Fruit fly (Drosophila melanogaster) whole organism, pupa: ENCODE measurements around the gene RecQ4.

Experiments used
- CG10348 ChIP-seq: fragments of 200-800 bp; sonication (Bioruptor generic); IDR thresholded peaks from 2 replicates; pipeline ENCODE4 v1.3.6; 2022; ENCODE audit warnings: missing biosample characterization, missing genetic modification characterization
- CG12605 ChIP-seq: fragments of 200-800 bp; sonication (Bioruptor generic); IDR thresholded peaks from 2 replicates; pipeline ENCODE4 v1.3.6; 2022; ENCODE audit warnings: missing biosample characterization, missing genetic modification characterization
- CG13204 ChIP-seq: fragments of 200-800 bp; sonication (Bioruptor generic); optimal IDR thresholded peaks from 2 replicates; lab custom pipeline; 2018; ENCODE audit warnings: missing biosample characterization, mild to moderate bottlenecking, missing genetic modification characterization, moderate library complexity
- CG14655 ChIP-seq: fragments of 200-800 bp; sonication (Bioruptor generic); optimal IDR thresholded peaks from 3 replicates; lab custom pipeline; 2017; ENCODE audit warnings: mild to moderate bottlenecking, missing biosample characterization, missing genetic modification reagents, missing genetic modification characterization
- CG15710 ChIP-seq: fragments of 200-800 bp; sonication (Bioruptor generic); optimal IDR thresholded peaks from 2 replicates; lab custom pipeline; 2018; ENCODE audit warnings: missing biosample characterization, mild to moderate bottlenecking, missing genetic modification characterization, moderate library complexity
- CG17806 ChIP-seq: fragments of 200-800 bp; sonication (Bioruptor generic); optimal IDR thresholded peaks from 2 replicates; lab custom pipeline; 2018; ENCODE audit warnings: missing biosample characterization, mild to moderate bottlenecking, missing genetic modification characterization, moderate library complexity
- CG32121 ChIP-seq: fragments of 200-800 bp; sonication (Bioruptor generic); IDR thresholded peaks from 2 replicates; pipeline ENCODE4 v1.3.6; 2022; ENCODE audit warnings: missing biosample characterization, missing genetic modification characterization
- CG34367 ChIP-seq: fragments of 200-800 bp; sonication (Bioruptor generic); optimal IDR thresholded peaks from 2 replicates; lab custom pipeline; 2018; ENCODE audit warnings: missing biosample characterization, mild to moderate bottlenecking, missing genetic modification characterization
- CG4496 ChIP-seq: fragments of 200-800 bp; sonication (Bioruptor generic); IDR thresholded peaks from 3 replicates; pipeline ENCODE4 v1.3.6; 2022; ENCODE audit warnings: missing biosample characterization, missing genetic modification characterization
- CG8159 ChIP-seq: fragments of 200-800 bp; sonication (Bioruptor generic); optimal IDR thresholded peaks from 3 replicates; lab custom pipeline; 2018; ENCODE audit warnings: missing biosample characterization, mild to moderate bottlenecking, missing genetic modification characterization, moderate library complexity
- CG8301 ChIP-seq: fragments of 200-800 bp; sonication (Bioruptor generic); optimal IDR thresholded peaks from 2 replicates; lab custom pipeline; 2018; ENCODE audit warnings: missing biosample characterization, mild to moderate bottlenecking, missing genetic modification characterization
- CG9948 ChIP-seq: fragments of 200-800 bp; sonication (Bioruptor generic); optimal IDR thresholded peaks from 2 replicates; lab custom pipeline; 2018; ENCODE audit warnings: missing biosample characterization, mild to moderate bottlenecking, missing genetic modification characterization, moderate library complexity
- D1 ChIP-seq: fragments of 200-800 bp; sonication (Bioruptor generic); optimal IDR thresholded peaks from 2 replicates; lab custom pipeline; 2018; ENCODE audit warnings: missing biosample characterization, mild to moderate bottlenecking, missing genetic modification characterization, moderate library complexity
- EcR ChIP-seq: fragments of 200-800 bp; sonication (Bioruptor generic); optimal IDR thresholded peaks from 3 replicates; lab custom pipeline; 2019; ENCODE audit warnings: missing biosample characterization, missing genetic modification characterization, mild to moderate bottlenecking, moderate library complexity, missing genetic modification reagents
- Ets98B ChIP-seq: fragments of 200-800 bp; sonication (Bioruptor generic); IDR thresholded peaks from 2 replicates; pipeline ENCODE4 v1.3.6; 2022; ENCODE audit warnings: missing biosample characterization, missing genetic modification characterization
- Pif1A ChIP-seq: fragments of 200-800 bp; sonication (Bioruptor generic); optimal IDR thresholded peaks from 3 replicates; lab custom pipeline; 2016; ENCODE audit warnings: missing biosample characterization, missing genetic modification characterization
- Pif1B ChIP-seq: fragments of 200-800 bp; sonication (Bioruptor generic); optimal IDR thresholded peaks from 3 replicates; lab custom pipeline; 2016; ENCODE audit warnings: missing biosample characterization, missing genetic modification characterization
- Snoo ChIP-seq: fragments of 200-800 bp; sonication (Bioruptor generic); optimal IDR thresholded peaks from 3 replicates; lab custom pipeline; 2017; ENCODE audit warnings: missing biosample characterization, mild to moderate bottlenecking, missing genetic modification characterization, inconsistent platforms
- fd96Ca ChIP-seq: fragments of 200-800 bp; sonication (Bioruptor generic); IDR thresholded peaks from 3 replicates; pipeline ENCODE4 v1.3.6; 2022; ENCODE audit warnings: missing biosample characterization, missing genetic modification characterization
- gl ChIP-seq: fragments of 200-800 bp; sonication (Bioruptor generic); optimal IDR thresholded peaks from 2 replicates; lab custom pipeline; 2018; ENCODE audit warnings: missing biosample characterization, mild to moderate bottlenecking, missing genetic modification characterization
- rn ChIP-seq: fragments of 200-800 bp; sonication (Bioruptor generic); IDR thresholded peaks from 2 replicates; pipeline ENCODE4 v1.3.6; 2022; ENCODE audit warnings: missing biosample characterization, missing genetic modification characterization

RecQ4 gene

DNA sequence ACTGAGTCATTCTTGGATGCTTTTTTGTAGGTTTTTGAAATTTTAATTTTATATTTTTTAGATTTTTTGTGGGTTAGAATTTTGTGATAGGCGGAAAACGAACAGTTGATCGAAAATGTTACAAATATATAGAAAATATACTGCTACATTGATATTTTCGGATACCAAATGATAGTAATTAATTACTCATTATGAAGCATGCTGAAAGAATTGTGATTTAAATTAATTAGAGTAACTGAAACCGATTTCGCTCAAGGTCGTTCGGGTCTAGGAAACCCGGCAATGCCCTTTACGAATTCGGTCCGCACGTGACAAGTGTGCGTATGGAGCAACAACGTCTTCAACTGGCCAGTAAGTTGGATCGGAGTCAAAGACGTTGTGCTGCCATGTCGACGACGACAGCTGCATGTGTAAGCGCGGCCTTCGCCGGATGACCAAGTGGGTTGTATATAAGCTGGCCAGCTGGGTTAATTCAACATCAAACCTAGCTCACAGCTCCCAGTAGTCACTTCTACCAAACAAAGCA is 26.6 kb upstream of the RecQ4 start, which contains the start of the genes CG7366 and CG13679:
CG7366 (minus strand) TSS at position 101 of the 526 bp plus-strand sequence.
CG13679 (plus strand) TSS at position 476 of the 526 bp plus-strand sequence.
- TF ChIP-seq Pif1B (GFP tag; lab: Kevin White, UChicago): no peak
- no peak for TF ChIP-seq CG8301 (tag; lab: Kevin White, UChicago)
- TF ChIP-seq rn (GFP tag; lab: Robert Waterston, UW): no peak
- no peak for TF ChIP-seq fd96Ca (GFP tag; lab: Robert Waterston, UW)
- TF ChIP-seq EcR (GFP tag; lab: Kevin White, UChicago): no peak
- TF ChIP-seq D1 (tag; lab: Kevin White, UChicago): no peak
- TF ChIP-seq CG13204 (GFP tag; lab: Kevin White, UChicago): no peak
- no peak for TF ChIP-seq CG17806
- no peak for TF ChIP-seq CG10348
- no peak for TF ChIP-seq CG9948
- no peak for TF ChIP-seq Pif1A (GFP tag; lab: Kevin White, UChicago)
- TF ChIP-seq CG14655 (GFP tag; lab: Kevin White, UChicago): no peak
- TF ChIP-seq Ets98B (GFP tag; lab: Robert Waterston, UW): no peak
- TF ChIP-seq CG15710 (tag; lab: Kevin White, UChicago): no peak
- TF ChIP-seq CG4496 (GFP tag; lab: Robert Waterston, UW): no peak
- TF ChIP-seq, all 21 proteins: peak for 0

dm6 chr3L:8197779-8198279 is 22.1 kb upstream of the RecQ4 start, which contains the start of the genes UbcE2M and Dhps:
Gene UbcE2M (minus strand): TSS chr3L:8197987.
Gene Dhps (plus strand): TSS chr3L:8198207.
- TF ChIP-seq Pif1A (GFP tag; lab: Kevin White, UChicago): no peak
- 0 out of 2 replicates have a peak, but pooled peaks have one; percentile 30 for TF ChIP-seq CG10348
- TF ChIP-seq Ets98B (GFP tag; lab: Robert Waterston, UW): peak; percentile 53
- no peak for TF ChIP-seq Pif1B (GFP tag; lab: Kevin White, UChicago)
- peak; percentile 69 for TF ChIP-seq Snoo (tag; lab: Kevin White, UChicago)
- TF ChIP-seq gl: no peak
- no peak for TF ChIP-seq D1 (tag; lab: Kevin White, UChicago)
- peak; percentile 79 for TF ChIP-seq CG15710 (tag; lab: Kevin White, UChicago)
- no peak for TF ChIP-seq CG14655 (GFP tag; lab: Kevin White, UChicago)
- TF ChIP-seq fd96Ca (GFP tag; lab: Robert Waterston, UW): peak; percentile 67
- TF ChIP-seq CG17806: peak; percentile 69
- peak; percentile 68 for TF ChIP-seq CG9948
- TF ChIP-seq CG4496 (GFP tag; lab: Robert Waterston, UW): peak; percentile 67; the same call in 2 of the 3 replicates
- TF ChIP-seq CG13204 (GFP tag; lab: Kevin White, UChicago): no peak
- no peak for TF ChIP-seq CG12605
- TF ChIP-seq, all 21 proteins: peak for 8

dm6 chr3L:8193016-8193415 is 17.2 kb upstream of the RecQ4 start, which contains the start of gene CG7387:
Gene CG7387 (minus strand): TSS chr3L:8193116.
- no peak for TF ChIP-seq CG17806
- no peak for TF ChIP-seq fd96Ca (GFP tag; lab: Robert Waterston, UW)
- TF ChIP-seq rn (GFP tag; lab: Robert Waterston, UW): no peak
- TF ChIP-seq gl: no peak
- TF ChIP-seq Pif1B (GFP tag; lab: Kevin White, UChicago): no peak
- no peak for TF ChIP-seq CG10348
- TF ChIP-seq CG4496 (GFP tag; lab: Robert Waterston, UW): no peak
- no peak for TF ChIP-seq EcR (GFP tag; lab: Kevin White, UChicago)
- no peak for TF ChIP-seq CG8159
- TF ChIP-seq Snoo (tag; lab: Kevin White, UChicago): no peak
- TF ChIP-seq CG34367 (tag; lab: Kevin White, UChicago): no peak

DNA sequence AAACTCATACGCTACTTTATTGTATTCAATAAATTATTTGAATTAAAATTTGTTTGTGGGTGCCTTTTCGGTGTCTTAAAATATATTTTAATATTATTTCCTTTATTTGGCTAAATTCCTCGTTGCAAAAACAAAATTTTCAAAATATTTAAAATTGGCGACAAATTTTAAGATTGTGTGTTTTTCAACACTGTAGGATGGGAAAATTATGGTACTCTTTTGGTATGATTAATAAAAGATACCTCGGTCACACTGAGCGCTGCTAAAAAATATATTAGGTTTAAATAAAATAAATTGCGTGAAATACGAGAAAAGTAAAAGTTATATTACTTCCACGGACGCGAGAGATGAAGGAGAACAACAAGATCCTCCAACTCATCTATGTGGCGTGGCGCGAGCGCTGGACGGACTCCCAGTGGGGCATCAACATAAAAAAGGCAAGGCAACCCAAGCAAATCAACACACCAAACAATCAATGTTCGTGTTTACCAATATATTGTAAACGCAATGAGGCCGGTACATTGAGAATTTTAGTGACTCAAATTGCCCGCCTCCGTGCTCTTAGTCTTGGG is 15.3 kb upstream of the RecQ4 start, which contains the start of gene MED24:
MED24 (plus strand) TSS at position 229 of the 572 bp plus-strand sequence.
- TF ChIP-seq CG10348 (no peak), CG34367 (tag; lab: Kevin White, UChicago) (no peak), CG32121 (no peak), fd96Ca (GFP tag; lab: Robert Waterston, UW) (no peak)

DNA sequence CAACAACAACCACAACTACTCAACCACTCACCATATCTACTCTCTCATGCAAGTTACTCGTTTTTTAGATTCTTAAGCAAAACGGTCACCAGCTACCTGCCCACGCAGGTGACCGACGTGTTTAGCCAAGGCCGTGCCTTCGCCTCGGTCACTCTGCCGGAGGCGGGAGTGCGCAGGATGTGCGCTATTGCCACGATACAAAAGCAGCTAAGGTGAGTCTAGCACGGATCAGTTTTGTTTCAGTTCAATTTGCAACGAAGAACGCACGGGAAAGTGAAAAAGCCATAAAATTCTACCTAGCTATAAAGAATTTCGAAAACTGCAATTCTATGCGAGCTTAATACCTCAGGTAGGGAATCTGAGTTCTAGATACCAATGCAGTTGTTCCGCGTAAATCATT is 13.5 kb upstream of the RecQ4 start:
- TF ChIP-seq CG10348 (no peak), CG13204 (GFP tag; lab: Kevin White, UChicago) (no peak), fd96Ca (GFP tag; lab: Robert Waterston, UW) (no peak), CG12605 (no peak), D1 (tag; lab: Kevin White, UChicago) (no peak), Pif1B (GFP tag; lab: Kevin White, UChicago) (no peak), CG15710 (tag; lab: Kevin White, UChicago) (no peak), rn (GFP tag; lab: Robert Waterston, UW) (no peak), CG34367 (tag; lab: Kevin White, UChicago) (no peak), CG14655 (GFP tag; lab: Kevin White, UChicago) (no peak)

- no peak for TF ChIP-seq Pif1A (GFP tag; lab: Kevin White, UChicago)
- 0 out of 2 replicates have a peak, but pooled peaks have one; percentile 30 for TF ChIP-seq CG32121
- TF ChIP-seq EcR (GFP tag; lab: Kevin White, UChicago): no peak
- TF ChIP-seq CG15710 (tag; lab: Kevin White, UChicago): no peak
- TF ChIP-seq CG14655 (GFP tag; lab: Kevin White, UChicago): no peak
- TF ChIP-seq Pif1B (GFP tag; lab: Kevin White, UChicago): no peak
- no peak for TF ChIP-seq CG8301 (tag; lab: Kevin White, UChicago)
- TF ChIP-seq CG4496 (GFP tag; lab: Robert Waterston, UW): no peak; the same call in 2 of the 3 replicates
- peak; percentile 16; the same call in 1 of the 2 replicates for TF ChIP-seq Ets98B (GFP tag; lab: Robert Waterston, UW)
Observed at dm6 chr3L:8187397-8187811, 11.6 kb upstream of the RecQ4 start.
